Worm (Caenorhabditis elegans) whole organism, late embryonic: ENCODE data around the gene bath-45.

Source experiments
- C38D4.7 ChIP-seq: fragments of 200-800 bp; sonication (Bioruptor generic); optimal IDR thresholded peaks from 2 replicates; lab custom pipeline; 2018; ENCODE audit warnings: mild to moderate bottlenecking, missing genetic modification characterization, moderate library complexity, missing compliant biosample characterization
- unc-55 ChIP-seq: sonication (generic microtip); optimal IDR thresholded peaks from 2 replicates; lab custom pipeline; 2017; ENCODE audit warnings: missing biosample characterization, missing genetic modification reagents, missing genetic modification characterization

DNA sequence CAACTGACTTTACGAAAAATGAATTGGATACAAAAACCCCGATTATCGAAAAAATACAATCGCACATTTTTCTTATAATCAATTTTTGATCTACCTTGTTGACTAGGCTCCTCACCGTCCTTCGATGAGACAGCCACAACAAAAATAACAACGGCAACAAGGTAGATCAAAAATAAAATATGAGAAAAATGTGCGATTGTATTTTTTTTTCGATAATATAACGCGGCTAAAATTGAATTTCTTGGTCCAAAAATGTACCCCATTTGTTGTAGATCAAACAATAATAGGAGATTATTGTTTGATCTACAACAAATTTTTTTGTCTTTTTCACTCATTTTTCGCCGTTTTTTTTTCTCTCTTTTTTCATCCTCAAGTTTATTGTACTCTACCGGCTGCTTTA, 7.8 kb downstream of the bath-45 start:
- no peak for TF ChIP-seq C38D4.7 (GFP tag; lab: Kevin White, UChicago)
- no peak for TF ChIP-seq unc-55 (GFP tag; lab: Kevin White, UChicago)
